Fruit fly (Drosophila melanogaster): ENCODE measurements around the gene Ubi-p63E.

Ubi-p63E gene

DNA sequence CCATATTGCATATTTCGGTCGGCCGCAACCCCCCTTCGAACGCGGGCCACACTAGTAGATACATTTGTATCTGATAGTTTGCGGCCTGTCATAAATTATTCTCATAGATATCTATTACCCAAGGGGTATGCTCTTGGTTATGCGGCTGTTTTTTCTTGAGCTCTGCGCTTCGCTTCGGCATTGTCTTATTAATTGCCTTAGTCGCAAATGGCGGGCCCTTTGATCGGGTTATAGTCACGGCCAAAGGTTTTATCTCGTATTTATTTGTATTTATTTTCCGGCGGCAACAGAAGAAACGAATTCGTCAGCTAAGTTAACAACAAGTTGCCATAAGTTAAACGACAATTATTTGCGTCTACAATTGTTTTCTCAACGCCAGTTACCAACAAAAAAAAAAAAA, 47.0 kb downstream of the Ubi-p63E start:
- TF ChIP-seq psq (optimal IDR thresholded peaks at IDR 0.05) (no peak), h (optimal IDR thresholded peaks at IDR 0.05) (no peak), Sin3A (optimal IDR thresholded peaks at IDR 0.05) (no peak), insv (optimal IDR thresholded peaks at IDR 0.05) (no peak), Myc (optimal IDR thresholded peaks at IDR 0.05) (no peak), ttk (optimal IDR thresholded peaks at IDR 0.05) (no peak)

DNA sequence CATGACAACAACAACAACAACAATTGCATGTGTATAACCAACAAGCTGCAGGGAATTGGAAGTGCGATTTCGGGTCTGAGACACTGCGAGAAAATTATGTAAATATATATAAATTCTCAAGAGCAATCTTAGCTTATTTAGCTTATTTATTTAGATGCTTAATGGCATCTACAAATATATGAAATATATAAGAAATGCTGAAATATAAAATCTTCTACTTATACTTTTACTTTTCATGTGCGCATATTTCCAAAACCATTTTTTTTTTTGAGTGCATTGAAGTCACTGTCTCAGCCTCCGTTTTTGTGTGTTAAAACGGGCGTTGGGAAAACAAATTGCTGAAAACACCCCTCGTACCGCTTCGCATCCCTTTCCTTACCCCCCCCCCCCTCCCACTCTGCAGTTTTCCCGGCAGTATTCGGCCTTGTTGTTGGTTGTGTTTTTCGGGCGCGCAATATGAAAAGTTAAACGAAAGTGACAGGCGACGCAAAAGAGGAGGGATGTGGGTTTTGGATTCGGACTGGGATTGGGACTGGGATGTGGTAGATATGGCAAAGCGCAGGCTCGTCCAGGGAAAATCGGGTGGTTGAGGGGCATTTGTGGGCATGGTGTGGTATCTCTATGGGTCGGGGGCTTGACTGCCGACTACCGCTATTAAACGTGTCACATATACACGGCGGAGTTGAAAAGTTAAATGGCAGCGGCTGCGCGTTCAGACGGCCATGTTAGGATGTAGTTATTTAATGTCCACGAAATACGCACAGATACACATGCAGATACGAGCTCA, 47.6 kb downstream of the Ubi-p63E start:
- TF ChIP-seq ttk (optimal IDR thresholded peaks at IDR 0.05), result no peak
- no peak for TF ChIP-seq psq (optimal IDR thresholded peaks at IDR 0.05)
- no peak for TF ChIP-seq insv (optimal IDR thresholded peaks at IDR 0.05)
- TF ChIP-seq Myc (optimal IDR thresholded peaks at IDR 0.05), result no peak
- TF ChIP-seq Sin3A (optimal IDR thresholded peaks at IDR 0.05), result no peak
- no peak for TF ChIP-seq h (optimal IDR thresholded peaks at IDR 0.05)

DNA sequence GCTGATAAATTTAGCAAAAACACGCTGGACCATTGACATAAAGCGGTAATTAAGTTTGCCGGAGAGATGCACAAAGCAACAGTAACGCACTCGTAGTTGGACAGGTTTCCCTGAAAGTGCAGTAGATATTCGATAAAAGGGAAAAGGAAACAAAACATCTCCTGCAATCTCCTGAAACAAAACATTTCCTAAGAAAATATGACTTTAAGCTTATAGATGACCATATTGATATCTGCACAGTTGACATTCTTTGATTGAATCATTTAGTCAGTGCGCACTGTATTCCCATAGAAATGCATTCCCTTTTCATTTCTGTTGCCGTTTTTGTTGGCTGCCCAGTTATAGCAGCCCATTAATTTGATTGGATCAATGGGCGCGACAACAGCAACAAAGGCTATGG, 50.1 kb downstream of the Ubi-p63E start:
- TF ChIP-seq Sin3A (optimal IDR thresholded peaks at IDR 0.05), result no peak

DNA sequence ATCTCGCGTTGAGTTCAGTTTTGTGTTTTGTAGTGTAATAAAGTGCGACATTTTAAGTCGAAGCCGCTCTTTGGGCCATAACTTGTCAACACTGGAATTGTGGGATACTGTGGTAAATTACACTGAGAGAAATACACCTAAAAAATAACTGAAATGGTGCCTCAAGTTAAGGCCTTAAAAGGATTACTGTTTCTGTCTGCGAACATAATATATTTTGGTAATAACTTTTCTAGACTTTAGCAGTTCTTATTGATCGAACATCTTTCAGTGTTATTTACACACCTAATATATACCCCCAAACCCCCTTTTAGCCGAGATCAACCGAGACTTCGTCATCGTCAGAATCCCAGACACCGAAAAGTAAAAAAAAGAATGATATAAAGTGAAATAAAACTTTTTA, 51.1 kb downstream of the Ubi-p63E start:
- TF ChIP-seq insv (optimal IDR thresholded peaks at IDR 0.05) (no peak), h (optimal IDR thresholded peaks at IDR 0.05) (no peak), Sin3A (optimal IDR thresholded peaks at IDR 0.05) (no peak), ttk (optimal IDR thresholded peaks at IDR 0.05) (no peak), psq (optimal IDR thresholded peaks at IDR 0.05) (no peak), Myc (optimal IDR thresholded peaks at IDR 0.05) (no peak)

DNA sequence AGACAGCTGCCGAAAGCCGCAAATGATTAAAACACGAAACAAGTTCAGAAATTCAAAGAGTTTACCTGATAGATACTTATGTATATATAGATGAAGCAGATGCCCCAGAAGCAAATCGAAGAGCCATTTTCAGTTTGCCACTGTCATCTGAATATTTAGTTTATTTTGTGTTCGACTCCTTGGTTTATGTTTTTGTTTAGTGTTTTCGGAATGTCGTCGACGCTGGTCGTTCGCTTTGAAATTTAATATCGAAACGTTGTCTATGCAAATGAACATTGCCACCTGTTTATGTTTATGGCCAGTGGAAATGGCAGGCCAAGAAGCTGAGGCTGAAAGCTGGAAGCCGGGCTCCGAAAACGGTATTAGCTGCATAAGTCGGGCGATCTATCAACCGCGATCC, 51.9 kb downstream of the Ubi-p63E start:
- TF ChIP-seq ttk (optimal IDR thresholded peaks at IDR 0.05), result no peak
- TF ChIP-seq Sin3A (optimal IDR thresholded peaks at IDR 0.05), result no peak
- no peak for TF ChIP-seq psq (optimal IDR thresholded peaks at IDR 0.05)
- no peak for TF ChIP-seq h (optimal IDR thresholded peaks at IDR 0.05)
- TF ChIP-seq Myc (optimal IDR thresholded peaks at IDR 0.05), result no peak
- TF ChIP-seq insv (optimal IDR thresholded peaks at IDR 0.05), result no peak

DNA sequence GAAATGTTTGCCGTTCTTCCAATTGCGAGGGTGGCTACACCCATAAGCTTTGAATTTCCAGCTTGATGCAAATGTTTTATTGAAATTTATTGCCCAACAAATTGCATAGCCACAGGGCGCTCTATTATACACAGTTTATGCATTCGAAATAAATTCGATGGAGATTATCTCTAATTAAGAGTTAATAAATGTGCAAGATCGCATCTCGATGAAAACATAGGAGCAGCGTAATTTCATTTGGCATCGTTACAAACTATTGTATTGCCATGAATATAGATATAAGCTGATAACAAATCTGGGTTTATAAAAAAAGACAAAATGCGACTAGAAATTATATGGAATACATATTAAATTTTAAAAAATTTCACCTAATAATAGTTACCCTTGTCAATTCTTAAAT, 52.5 kb downstream of the Ubi-p63E start:
- TF ChIP-seq psq (optimal IDR thresholded peaks at IDR 0.05), result no peak
- no peak for TF ChIP-seq h (optimal IDR thresholded peaks at IDR 0.05)
- no peak for TF ChIP-seq Sin3A (optimal IDR thresholded peaks at IDR 0.05)
- no peak for TF ChIP-seq ttk (optimal IDR thresholded peaks at IDR 0.05)
- TF ChIP-seq Myc (optimal IDR thresholded peaks at IDR 0.05), result no peak
- TF ChIP-seq insv (optimal IDR thresholded peaks at IDR 0.05), result no peak

DNA sequence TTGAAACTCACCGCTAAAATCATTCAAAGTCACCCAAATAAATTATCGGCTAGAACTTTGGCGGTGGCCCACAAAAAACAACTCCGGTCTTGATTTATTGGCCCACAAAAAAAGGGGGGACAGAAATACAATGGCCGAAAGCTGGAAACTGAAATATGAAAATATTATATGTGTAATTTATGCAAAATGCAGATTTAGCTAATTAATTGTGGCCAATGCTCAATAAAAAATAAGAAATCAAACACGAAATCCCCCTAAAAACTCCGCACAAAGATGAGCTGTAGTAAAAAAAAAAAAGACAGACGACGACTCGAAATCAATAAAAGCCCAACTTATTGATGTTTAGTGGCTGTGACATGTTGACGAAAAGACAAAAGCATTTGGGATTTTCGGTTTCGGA, 53.2 kb downstream of the Ubi-p63E start:
- TF ChIP-seq h (optimal IDR thresholded peaks at IDR 0.05) (no peak), Sin3A (optimal IDR thresholded peaks at IDR 0.05) (no peak)

Data from Kc167 (cell line).